Worm (Caenorhabditis elegans): ENCODE measurements around the gene nlp-16.

nlp-16 gene

DNA sequence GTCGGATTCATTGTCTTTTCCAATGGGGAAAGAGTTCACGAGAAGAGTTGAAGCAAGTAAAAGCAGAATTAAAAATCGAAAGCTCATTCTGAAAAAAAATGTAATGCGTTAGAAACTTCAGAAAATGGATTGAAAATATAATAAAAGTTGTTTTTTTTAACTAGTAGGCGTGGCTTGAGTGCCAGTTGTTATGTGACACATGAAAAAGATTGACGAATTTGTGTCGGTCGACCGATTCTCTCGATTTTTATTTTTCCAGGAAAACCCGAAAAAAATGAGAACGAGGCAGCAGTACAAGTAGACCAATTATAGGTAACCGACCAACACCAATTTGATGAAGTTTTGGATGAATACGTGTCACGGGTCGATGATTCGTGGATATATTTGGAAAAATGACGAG is at the start of gene nlp-16:
Gene nlp-16, minus strand, starts transcription at position 101 of the 400 bp plus-strand sequence.
- TF ChIP-seq skn-1 (tag; optimal IDR thresholded peaks at IDR 0.05) (no peak), F16B12.6 (tag; optimal IDR thresholded peaks at IDR 0.05) (no peak), ceh-82 (tag; optimal IDR thresholded peaks at IDR 0.05) (no peak), unc-86 (tag; optimal IDR thresholded peaks at IDR 0.05) (no peak), elt-2 (tag; optimal IDR thresholded peaks at IDR 0.05) (no peak), mep-1 (tag; optimal IDR thresholded peaks at IDR 0.05) (no peak), hlh-17 (GFP tag; optimal IDR thresholded peaks at IDR 0.05; ENCODE audit: borderline replicate concordance) (no peak), pqm-1 (tag; optimal IDR thresholded peaks at IDR 0.05) (no peak), mdl-1 (tag; optimal IDR thresholded peaks at IDR 0.05) (no peak)

DNA sequence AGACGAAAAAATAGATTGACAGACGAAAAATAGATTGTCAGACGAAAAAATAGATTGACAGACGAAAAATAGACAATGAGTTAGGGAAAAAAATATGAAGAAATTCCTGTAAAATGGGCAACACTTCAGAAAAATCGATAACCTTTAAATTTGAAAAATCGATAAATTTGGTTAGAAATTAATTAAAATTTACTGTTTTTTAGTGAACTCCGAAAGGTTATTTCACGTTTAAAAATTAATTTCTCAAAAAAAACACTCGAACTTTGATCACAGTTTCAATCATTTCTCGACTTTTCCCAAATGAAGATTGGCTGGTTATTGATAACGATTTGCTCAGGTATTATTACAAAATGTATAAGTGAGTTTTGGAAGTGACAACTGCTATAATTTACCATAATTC is 47.8 kb upstream of the nlp-16 start, which contains the start of gene csp-2:
Gene csp-2, plus strand, starts transcription at position 301 of the 400 bp plus-strand sequence.
- no peak for TF ChIP-seq lin-35 (GFP tag; optimal IDR thresholded peaks at IDR 0.05)
- no peak for TF ChIP-seq nhr-237 (tag; optimal IDR thresholded peaks at IDR 0.05)
- TF ChIP-seq C34B4.2 (tag; optimal IDR thresholded peaks at IDR 0.05), result no peak

DNA sequence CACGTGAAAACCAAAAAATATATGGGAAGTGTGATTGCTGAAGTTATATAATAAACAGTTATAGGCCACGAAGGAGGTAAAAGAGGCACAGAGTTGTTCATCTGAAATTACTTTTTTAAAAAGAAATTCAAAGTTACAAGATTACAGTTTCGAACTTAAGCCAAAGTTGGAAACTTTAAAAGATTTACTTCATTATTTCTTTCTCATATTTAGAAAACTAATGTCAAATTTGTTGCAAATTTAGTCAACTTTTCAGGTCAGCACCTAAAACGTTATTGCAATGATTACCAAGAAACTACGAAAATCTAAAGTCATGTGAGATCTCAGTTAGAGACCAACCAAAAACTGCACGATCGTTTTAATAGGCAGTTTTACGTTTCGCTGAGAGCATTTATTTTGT is 44.0 kb upstream of the nlp-16 start, which contains the start of gene srv-25:
Gene srv-25, minus strand, starts transcription at position 101 of the 400 bp plus-strand sequence.
- TF ChIP-seq pax-3 (tag; optimal IDR thresholded peaks at IDR 0.05) (no peak), sptf-1 (tag; optimal IDR thresholded peaks at IDR 0.05) (no peak), pag-3 (tag; optimal IDR thresholded peaks at IDR 0.05; ENCODE audit: borderline replicate concordance, insufficient read depth) (no peak), ceh-88 (GFP tag; IDR thresholded peaks at IDR 0.05) (no peak), rnt-1 (tag; optimal IDR thresholded peaks at IDR 0.05) (no peak), pqm-1 (tag; optimal IDR thresholded peaks at IDR 0.05) (no peak), mep-1 (tag; optimal IDR thresholded peaks at IDR 0.05) (no peak), nhr-77 (tag; optimal IDR thresholded peaks at IDR 0.05) (no peak), Y116A8C.19 (tag; optimal IDR thresholded peaks at IDR 0.05; ENCODE audit: borderline replicate concordance) (no peak), unc-30 (tag; optimal IDR thresholded peaks at IDR 0.05) (no peak)

DNA sequence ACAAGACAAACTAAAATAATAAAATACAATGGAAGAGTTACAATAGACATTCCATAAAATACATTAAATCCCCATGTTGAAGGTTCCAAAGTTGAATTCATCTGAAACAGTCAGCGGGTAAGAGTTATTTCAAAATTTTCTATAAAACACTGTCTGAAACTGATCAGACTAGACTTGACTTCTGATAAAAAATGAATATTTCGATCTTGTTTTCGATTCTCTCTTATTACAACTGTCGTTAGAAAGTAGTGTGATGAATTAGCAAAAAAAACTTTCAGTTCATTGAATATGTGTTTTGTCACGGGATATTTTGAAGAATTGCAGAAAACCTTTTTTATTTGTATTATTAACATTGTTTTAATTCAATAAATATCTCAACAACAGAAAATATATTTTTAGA is 42.1 kb upstream of the nlp-16 start, which contains the start of gene srv-26:
Gene srv-26, minus strand, starts transcription at position 101 of the 400 bp plus-strand sequence.
- no peak for TF ChIP-seq egl-13 (tag; optimal IDR thresholded peaks at IDR 0.05)
- no peak for TF ChIP-seq pax-3 (tag; optimal IDR thresholded peaks at IDR 0.05)
- no peak for TF ChIP-seq alr-1 (tag; optimal IDR thresholded peaks at IDR 0.05; ENCODE audit: borderline replicate concordance)
- TF ChIP-seq efl-1 (optimal IDR thresholded peaks at IDR 0.05), result no peak
- peak in 1 of 2 experiments; percentile 48 for TF ChIP-seq efl-1 (GFP tag; optimal IDR thresholded peaks at IDR 0.05 in 1 of 2)
- TF ChIP-seq lin-15B (tag; optimal IDR thresholded peaks at IDR 0.05), result no peak

DNA sequence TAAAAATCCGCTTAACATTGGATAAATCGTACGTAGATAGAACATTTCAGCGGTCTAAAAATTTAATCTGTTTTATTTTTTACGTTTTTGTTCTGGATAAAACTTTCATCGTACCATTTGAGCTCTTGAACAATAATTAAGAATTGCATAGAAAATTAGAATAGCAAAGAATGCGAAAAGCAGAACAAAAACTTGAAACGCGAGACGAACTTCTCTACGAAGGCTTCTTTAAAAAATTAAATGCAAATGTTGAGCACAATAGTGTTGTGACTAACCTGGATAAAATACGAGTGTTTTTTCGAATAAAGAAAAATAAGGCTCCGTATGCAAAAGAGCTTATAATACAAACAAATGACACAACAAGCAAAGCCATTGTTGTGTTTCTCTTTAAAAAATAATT is 39.9 kb upstream of the nlp-16 start:
- TF ChIP-seq dpl-1 (GFP tag; optimal IDR thresholded peaks at IDR 0.05), result no peak

DNA sequence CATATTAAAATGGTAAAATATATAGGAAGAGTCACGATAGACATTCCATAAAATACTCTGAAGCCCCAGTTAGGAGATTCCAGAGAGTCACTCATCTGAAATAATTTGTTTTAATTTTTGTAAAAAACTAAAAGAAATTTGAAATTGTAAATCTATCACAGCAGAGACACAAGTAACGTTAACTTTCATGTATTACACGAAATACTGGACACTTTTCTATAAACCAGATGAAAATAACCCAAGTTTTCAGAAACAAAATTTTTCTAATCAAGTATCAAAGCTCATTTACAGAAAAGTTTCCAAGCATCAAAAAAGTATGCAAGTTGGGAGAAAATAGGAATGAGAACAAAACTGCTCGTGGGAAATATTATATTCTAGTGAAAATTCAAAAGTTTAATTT is 38.6 kb upstream of the nlp-16 start, which contains the start of gene srv-27:
Gene srv-27, minus strand, starts transcription at position 101 of the 400 bp plus-strand sequence.
- no peak for TF ChIP-seq hlh-17 (GFP tag; optimal IDR thresholded peaks at IDR 0.05; ENCODE audit: borderline replicate concordance)
- TF ChIP-seq zag-1 (tag; optimal IDR thresholded peaks at IDR 0.05), result no peak
- TF ChIP-seq unc-98 (GFP tag; IDR thresholded peaks at IDR 0.05), result no peak
- peak; percentile 16 for TF ChIP-seq fkh-8 (tag; optimal IDR thresholded peaks at IDR 0.05)

DNA sequence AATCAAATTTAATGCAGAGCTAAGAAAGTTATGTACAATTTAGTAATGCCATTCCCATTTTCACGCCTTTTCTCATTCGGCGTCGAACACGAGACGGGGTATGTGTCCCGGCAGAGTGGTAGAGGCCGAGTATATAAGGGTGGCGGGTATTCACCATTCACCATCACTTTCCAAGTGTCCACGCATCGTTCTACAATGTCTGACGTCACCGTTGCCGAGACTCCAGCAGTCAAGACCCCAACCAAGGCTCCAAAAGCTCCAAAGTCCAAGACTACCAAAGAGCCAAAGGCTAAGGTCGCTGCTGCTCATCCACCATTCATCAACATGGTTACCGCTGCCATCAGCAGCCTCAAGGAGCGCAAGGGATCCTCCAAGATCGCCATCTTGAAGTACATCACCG is 34.4 kb upstream of the nlp-16 start, which contains the start of gene hil-2:
Gene hil-2, plus strand, starts transcription at position 160 of the 400 bp plus-strand sequence.
- TF ChIP-seq egl-13 (tag; optimal IDR thresholded peaks at IDR 0.05) (no peak), elt-3 (tag; optimal IDR thresholded peaks at IDR 0.05) (no peak), snpc-4 (tag; optimal IDR thresholded peaks at IDR 0.05) (no peak), pax-3 (tag; optimal IDR thresholded peaks at IDR 0.05) (no peak), fkh-10 (GFP tag; optimal IDR thresholded peaks at IDR 0.05) (no peak), grh-1 (GFP tag; IDR thresholded peaks at IDR 0.05) (0 out of 2 replicates have a peak, but pooled peaks have one; percentile 31), lir-3 (tag; optimal IDR thresholded peaks at IDR 0.05; ENCODE audit: poor library complexity) (no peak), unc-62 (GFP tag; optimal IDR thresholded peaks at IDR 0.05) (no peak), blmp-1 (tag; optimal IDR thresholded peaks at IDR 0.05) (no peak), efl-1 (optimal IDR thresholded peaks at IDR 0.05) (peak in 1 of 2 experiments; percentile 23), efl-1 (GFP tag; optimal IDR thresholded peaks at IDR 0.05 in 1 of 2) (no peak), hlh-4 (tag; optimal IDR thresholded peaks at IDR 0.05) (no peak), mep-1 (tag; optimal IDR thresholded peaks at IDR 0.05) (no peak), nhr-77 (tag; optimal IDR thresholded peaks at IDR 0.05) (no peak), ceh-88 (GFP tag; IDR thresholded peaks at IDR 0.05) (no peak), nhr-76 (tag; optimal IDR thresholded peaks at IDR 0.05) (no peak), tbx-2 (tag; optimal IDR thresholded peaks at IDR 0.05) (no peak), aly-2 (tag; optimal IDR thresholded peaks at IDR 0.05) (no peak)
